Worm (Caenorhabditis elegans) whole organism, L4 larva: ENCODE measurements around the gene F44E2.3.

Source experiments
- D1046.2 ChIP-seq: fragments of 200-800 bp; sonication (Bioruptor generic); IDR thresholded peaks from 2 replicates; pipeline ENCODE4 v1.3.6; 2022; ENCODE audit warnings: missing genetic modification characterization, missing compliant biosample characterization
- F26F4.8 ChIP-seq: fragments of 200-800 bp; sonication (Bioruptor generic); conservative IDR thresholded peaks from 2 replicates; pipeline ENCODE4 v1.3.6; 2022; ENCODE audit warnings: missing genetic modification characterization, missing compliant biosample characterization
- F44E2.7 ChIP-seq: fragments of 200-800 bp; sonication (Bioruptor generic); IDR thresholded peaks from 2 replicates; pipeline ENCODE4 v2.1.2; 2022; ENCODE audit warnings: missing genetic modification characterization, missing compliant biosample characterization
- F49E8.2 ChIP-seq: sonication (generic microtip); optimal IDR thresholded peaks from 2 replicates; lab custom pipeline; 2016; ENCODE audit warnings: missing compliant biosample characterization, mild to moderate bottlenecking, missing genetic modification characterization, borderline replicate concordance
- R02D3.7 ChIP-seq: fragments of 150-350 bp; sonication (generic microtip); optimal IDR thresholded peaks from 3 replicates; lab custom pipeline; 2014; ENCODE audit warnings: missing biosample characterization, missing genetic modification characterization
- ZK337.2 ChIP-seq: fragments of 200-800 bp; sonication (Bioruptor generic); IDR thresholded peaks from 2 replicates; pipeline ENCODE4 v1.3.6; 2022; ENCODE audit warnings: missing genetic modification reagents, missing genetic modification characterization, missing compliant biosample characterization
- ama-1 ChIP-seq: fragments of 150-350 bp; optimal IDR thresholded peaks from 2 replicates; lab custom pipeline; 2014; ENCODE audit warnings: inconsistent platforms, mixed read lengths
- arid-1 ChIP-seq: fragments of 200-800 bp; sonication (Bioruptor generic); conservative IDR thresholded peaks from 2 replicates; pipeline ENCODE4 v1.3.6; 2022; ENCODE audit warnings: missing genetic modification reagents, missing genetic modification characterization, missing compliant biosample characterization
- ceh-82 ChIP-seq: sonication (generic microtip); optimal IDR thresholded peaks from 2 replicates; lab custom pipeline; 2017; ENCODE audit warnings: missing biosample characterization, missing genetic modification characterization
- ces-1 ChIP-seq: fragments of 150-350 bp; sonication (generic microtip); optimal IDR thresholded peaks from 4 replicates; lab custom pipeline; 2014; ENCODE audit warnings: missing biosample characterization, missing genetic modification reagents, missing genetic modification characterization
- ctbp-1 ChIP-seq: fragments of 200-800 bp; sonication (Bioruptor generic); IDR thresholded peaks from 2 replicates; pipeline ENCODE4 v1.3.6; 2022; ENCODE audit warnings: missing genetic modification reagents, missing genetic modification characterization, missing compliant biosample characterization
- daf-12 ChIP-seq: fragments of 150-350 bp; optimal IDR thresholded peaks from 2 replicates; lab custom pipeline; 2014; ENCODE audit warnings: missing biosample characterization, missing genetic modification reagents, missing genetic modification characterization
- daf-19 ChIP-seq: fragments of 200-800 bp; sonication (Bioruptor generic); conservative IDR thresholded peaks from 2 replicates; pipeline ENCODE4 v1.3.6; 2022; ENCODE audit warnings: missing genetic modification characterization, missing compliant biosample characterization
- daf-8 ChIP-seq: fragments of 200-800 bp; sonication (Bioruptor generic); IDR thresholded peaks from 2 replicates; pipeline ENCODE4 v1.3.6; 2022; ENCODE audit warnings: missing genetic modification characterization, missing compliant biosample characterization
- dmd-8 ChIP-seq: fragments of 200-800 bp; sonication (Bioruptor generic); IDR thresholded peaks from 2 replicates; pipeline ENCODE4 v1.3.6; 2022; ENCODE audit warnings: missing genetic modification characterization, missing compliant biosample characterization
- egl-27 ChIP-seq: sonication (generic microtip); optimal IDR thresholded peaks from 3 replicates; lab custom pipeline; 2017; ENCODE audit warnings: missing biosample characterization, missing genetic modification reagents, missing genetic modification characterization
- fkh-10 ChIP-seq: fragments of 150-350 bp; optimal IDR thresholded peaks from 2 replicates; lab custom pipeline; 2014; ENCODE audit warnings: missing biosample characterization, missing genetic modification reagents, missing genetic modification characterization
- fos-1 ChIP-seq: fragments of 150-350 bp; optimal IDR thresholded peaks from 2 replicates; lab custom pipeline; 2014; ENCODE audit warnings: missing biosample characterization, missing genetic modification characterization
- hlh-11 ChIP-seq: fragments of 200-800 bp; sonication (Bioruptor generic); optimal IDR thresholded peaks from 2 replicates; lab custom pipeline; 2018; ENCODE audit warnings: mild to moderate bottlenecking, missing genetic modification characterization, missing compliant biosample characterization
- hlh-30 ChIP-seq: sonication (generic microtip); optimal IDR thresholded peaks from 2 replicates; lab custom pipeline; 2017; ENCODE audit warnings: antibody characterized with exemption, mild to moderate bottlenecking, missing genetic modification characterization, missing compliant biosample characterization; ENCODE audit not compliant: insufficient read depth
- hmg-1.1 ChIP-seq: fragments of 200-800 bp; sonication (Bioruptor generic); IDR thresholded peaks from 2 replicates; pipeline ENCODE4 v1.3.6; 2022; ENCODE audit warnings: missing genetic modification reagents, missing genetic modification characterization, missing compliant biosample characterization
- lim-7 ChIP-seq: fragments of 200-800 bp; sonication (Bioruptor generic); IDR thresholded peaks from 2 replicates; pipeline ENCODE4 v1.3.6; 2022; ENCODE audit warnings: missing genetic modification characterization, missing compliant biosample characterization
- lin-1 ChIP-seq: fragments of 200-800 bp; sonication (Bioruptor generic); IDR thresholded peaks from 2 replicates; pipeline ENCODE4 v1.3.6; 2022; ENCODE audit warnings: missing genetic modification reagents, missing genetic modification characterization, missing compliant biosample characterization
- lin-15B ChIP-seq: fragments of 150-350 bp; sonication (generic microtip); optimal IDR thresholded peaks from 3 replicates; lab custom pipeline; 2014; ENCODE audit warnings: missing biosample characterization, missing genetic modification characterization
- lin-29 ChIP-seq: fragments of 200-800 bp; sonication (Bioruptor generic); IDR thresholded peaks from 2 replicates; pipeline ENCODE4 v1.3.6; 2022; ENCODE audit warnings: missing genetic modification reagents, missing genetic modification characterization, missing compliant biosample characterization
- lin-38 ChIP-seq: fragments of 200-800 bp; sonication (Bioruptor generic); IDR thresholded peaks from 2 replicates; pipeline ENCODE4 v1.3.6; 2022; ENCODE audit warnings: missing genetic modification reagents, missing genetic modification characterization, missing compliant biosample characterization
- lin-39 ChIP-seq: fragments of 150-350 bp; optimal IDR thresholded peaks from 2 replicates; lab custom pipeline; 2014; ENCODE audit warnings: missing biosample characterization, missing genetic modification reagents, missing genetic modification characterization
- lsy-2 ChIP-seq, 2 experiments: fragments of 150-350 bp in 1 of 2; sonication (generic microtip) in 1 of 2; optimal IDR thresholded peaks; 2 replicates each; lab custom pipeline; 2014 to 2017; ENCODE audit warnings: missing biosample characterization in 2 of 2, missing genetic modification characterization in 2 of 2
- madf-5 ChIP-seq, 2 experiments: fragments of 200-800 bp; sonication (Bioruptor generic); IDR thresholded peaks; 2 replicates each; pipeline ENCODE4 v1.3.6; 2022; ENCODE audit warnings: missing compliant biosample characterization in 2 of 2, missing genetic modification characterization in 2 of 2
- madf-9 ChIP-seq: fragments of 200-800 bp; sonication (Bioruptor generic); conservative IDR thresholded peaks from 2 replicates; pipeline ENCODE4 v1.3.6; 2022; ENCODE audit warnings: missing genetic modification reagents, missing genetic modification characterization, missing compliant biosample characterization
- mdl-1 ChIP-seq, 2 experiments: fragments of 150-350 bp in 1 of 2; sonication (generic microtip) in 1 of 2; optimal IDR thresholded peaks; 2 replicates each; lab custom pipeline; 2014 to 2017; ENCODE audit warnings: missing biosample characterization in 2 of 2, missing genetic modification characterization in 2 of 2
- mdt-29 ChIP-seq: fragments of 200-800 bp; sonication (Bioruptor generic); IDR thresholded peaks from 2 replicates; pipeline ENCODE4 v1.3.6; 2022; ENCODE audit warnings: missing genetic modification reagents, missing genetic modification characterization, missing compliant biosample characterization
- mep-1 ChIP-seq: fragments of 150-350 bp; sonication (generic microtip); optimal IDR thresholded peaks from 3 replicates; lab custom pipeline; 2014; ENCODE audit warnings: missing biosample characterization, missing genetic modification characterization
- mes-2 ChIP-seq: sonication (generic microtip); optimal IDR thresholded peaks from 2 replicates; lab custom pipeline; 2016; ENCODE audit warnings: missing genotype, mild to moderate bottlenecking, missing genetic modification characterization, missing compliant biosample characterization; ENCODE audit not compliant: poor library complexity, severe bottlenecking
- mxl-2 ChIP-seq: fragments of 200-800 bp; sonication (Bioruptor generic); conservative IDR thresholded peaks from 2 replicates; pipeline ENCODE4 v1.3.6; 2022; ENCODE audit warnings: missing genetic modification reagents, missing genetic modification characterization, missing compliant biosample characterization
- nhr-28 ChIP-seq: fragments of 150-350 bp; optimal IDR thresholded peaks from 2 replicates; lab custom pipeline; 2014; ENCODE audit warnings: missing biosample characterization, missing genetic modification characterization
- nhr-41 ChIP-seq: fragments of 200-800 bp; sonication (Bioruptor generic); IDR thresholded peaks from 2 replicates; pipeline ENCODE4 v1.3.6; 2022; ENCODE audit warnings: missing genetic modification reagents, missing genetic modification characterization, missing compliant biosample characterization
- nhr-48 ChIP-seq: sonication (generic microtip); optimal IDR thresholded peaks from 2 replicates; lab custom pipeline; 2016; ENCODE audit warnings: mild to moderate bottlenecking, missing genetic modification characterization, missing compliant biosample characterization
- nhr-77 ChIP-seq: fragments of 150-350 bp; optimal IDR thresholded peaks from 2 replicates; lab custom pipeline; 2014; ENCODE audit warnings: missing biosample characterization, missing genetic modification characterization
- php-3 ChIP-seq: fragments of 200-800 bp; sonication (Bioruptor generic); IDR thresholded peaks from 2 replicates; pipeline ENCODE4 v1.3.6; 2022; ENCODE audit warnings: missing genetic modification reagents, missing genetic modification characterization, missing compliant biosample characterization
- rbr-2 ChIP-seq: sonication (generic microtip); optimal IDR thresholded peaks from 2 replicates; lab custom pipeline; 2016; ENCODE audit warnings: missing genotype, missing genetic modification characterization, missing compliant biosample characterization
- sdz-12 ChIP-seq: fragments of 200-800 bp; sonication (Bioruptor generic); optimal IDR thresholded peaks from 2 replicates; lab custom pipeline; 2018; ENCODE audit warnings: mild to moderate bottlenecking, missing genetic modification characterization, missing compliant biosample characterization
- set-16 ChIP-seq: fragments of 200-800 bp; sonication (Bioruptor generic); IDR thresholded peaks from 2 replicates; pipeline ENCODE4 v1.3.6; 2022; ENCODE audit warnings: missing genetic modification reagents, missing genetic modification characterization, missing compliant biosample characterization
- skn-1 ChIP-seq: fragments of 150-350 bp; optimal IDR thresholded peaks from 2 replicates; lab custom pipeline; 2014; ENCODE audit warnings: missing biosample characterization, missing genetic modification characterization
- snpc-1.2 ChIP-seq: fragments of 200-800 bp; sonication (Bioruptor generic); IDR thresholded peaks from 2 replicates; pipeline ENCODE4 v1.3.6; 2022; ENCODE audit warnings: missing genetic modification reagents, missing genetic modification characterization, missing compliant biosample characterization
- spr-3 ChIP-seq: fragments of 200-800 bp; sonication (Bioruptor generic); optimal IDR thresholded peaks from 2 replicates; lab custom pipeline; 2018; ENCODE audit warnings: mild to moderate bottlenecking, missing genetic modification characterization, missing compliant biosample characterization
- tag-97 ChIP-seq: fragments of 200-800 bp; sonication (Bioruptor generic); IDR thresholded peaks from 2 replicates; pipeline ENCODE4 v1.3.6; 2022; ENCODE audit warnings: missing genetic modification characterization, missing compliant biosample characterization
- unc-39 ChIP-seq: sonication (generic microtip); optimal IDR thresholded peaks from 2 replicates; lab custom pipeline; 2017; ENCODE audit warnings: missing biosample characterization, missing genetic modification characterization
- vab-7 ChIP-seq: fragments of 200-800 bp; sonication (Bioruptor generic); IDR thresholded peaks from 2 replicates; pipeline ENCODE4 v1.3.6; 2022; ENCODE audit warnings: missing genetic modification reagents, missing genetic modification characterization, missing compliant biosample characterization
- zfp-2 ChIP-seq: sonication (generic microtip); optimal IDR thresholded peaks from 2 replicates; lab custom pipeline; 2016; ENCODE audit warnings: mild to moderate bottlenecking, missing genetic modification characterization, missing compliant biosample characterization
- zip-11 ChIP-seq: fragments of 200-800 bp; sonication (Bioruptor generic); IDR thresholded peaks from 2 replicates; pipeline ENCODE4 v1.3.6; 2022; ENCODE audit warnings: missing genetic modification characterization, missing compliant biosample characterization

The F44E2.3 gene

DNA sequence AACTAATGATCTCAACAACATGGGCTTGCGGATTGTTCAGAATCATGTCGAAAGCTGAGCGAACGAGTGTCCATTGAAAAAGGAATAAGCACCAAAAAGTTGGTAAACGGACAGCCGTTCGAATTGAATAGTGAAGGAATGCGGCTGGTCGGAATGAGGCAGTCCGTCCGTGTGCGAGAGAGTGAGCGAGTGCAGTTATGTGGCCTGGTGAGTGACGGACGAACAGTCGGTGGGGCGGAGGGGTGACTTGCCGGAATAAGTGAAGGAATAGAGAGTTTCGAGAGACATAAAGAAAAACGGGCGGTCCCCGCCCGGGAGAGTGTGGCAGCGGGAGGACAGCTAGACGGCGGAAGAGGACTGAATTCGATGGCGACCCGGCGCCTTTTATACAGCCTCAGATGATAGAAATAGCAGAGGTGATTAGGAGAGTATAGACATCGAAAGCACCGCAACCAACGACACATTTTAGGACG lies 36.2 kb upstream of the F44E2.3 start (continued):
- TF ChIP-seq arid-1 (GFP tag; lab: Robert Waterston, UW) (no peak), D1046.2 (GFP tag; lab: Robert Waterston, UW) (peak; percentile 78; the same call in 1 of the 2 replicates), fos-1 (tag; lab: Kevin White, UChicago) (no peak), daf-12 (tag; lab: Kevin White, UChicago) (no peak), vab-7 (GFP tag; lab: Robert Waterston, UW) (peak; percentile 64), mes-2 (peak; percentile 48), sdz-12 (GFP tag; lab: Kevin White, UChicago) (no peak), R02D3.7 (tag; lab: Kevin White, UChicago) (no peak), hlh-11 (tag; lab: Kevin White, UChicago) (peak; percentile 96), hmg-1.1 (GFP tag; lab: Robert Waterston, UW) (peak; percentile 82), php-3 (GFP tag; lab: Robert Waterston, UW) (peak; percentile 68), ama-1 (lab: Kevin White, UChicago) (peak; percentile 95), ctbp-1 (GFP tag; lab: Robert Waterston, UW) (peak; percentile 22; the same call in 1 of the 2 replicates), ZK337.2 (no peak), lim-7 (no peak), set-16 (GFP tag; lab: Robert Waterston, UW) (peak; percentile 95), nhr-77 (tag; lab: Kevin White, UChicago) (peak; percentile 67), egl-27 (tag; lab: Kevin White, UChicago) (no peak), lin-39 (tag; lab: Kevin White, UChicago) (no peak), daf-8 (GFP tag; lab: Robert Waterston, UW) (no peak), dmd-8 (GFP tag; lab: Robert Waterston, UW) (peak; percentile 75; the same call in 1 of the 2 replicates), lin-1 (GFP tag; lab: Robert Waterston, UW) (peak; percentile 95), mdl-1 (tag; optimal IDR thresholded peaks at IDR 0.05; lab: Kevin White, UChicago) (peak; percentile 39 to 51), F49E8.2 (tag; lab: Kevin White, UChicago) (no peak), zip-11 (peak; percentile 71; the same call in 1 of the 2 replicates), lin-15B (no peak), madf-5 (GFP tag; IDR thresholded peaks at IDR 0.05; lab: Robert Waterston, UW) (peak in 1 of 2 experiments; percentile 88; a peak in 1 of 4 replicates), lin-38 (GFP tag; lab: Robert Waterston, UW) (peak; percentile 74), unc-39 (tag; lab: Kevin White, UChicago) (no peak), nhr-48 (tag; lab: Kevin White, UChicago) (peak; percentile 80), ces-1 (GFP tag; lab: Kevin White, UChicago) (no peak), snpc-1.2 (GFP tag; lab: Robert Waterston, UW) (peak; percentile 65), zfp-2 (no peak), nhr-41 (peak; percentile 51; the same call in 1 of the 2 replicates), F44E2.7 (GFP tag; lab: Robert Waterston, UW) (0 out of 2 replicates have a peak, but pooled peaks have one; percentile 45), lin-29 (GFP tag; lab: Robert Waterston, UW) (0 out of 2 replicates have a peak, but pooled peaks have one; percentile 51), F26F4.8 (GFP tag; lab: Robert Waterston, UW) (0 out of 2 replicates have a peak, but pooled peaks have one; percentile 36), skn-1 (tag; lab: Kevin White, UChicago) (no peak), fkh-10 (GFP tag; lab: Kevin White, UChicago) (no peak), daf-19 (GFP tag; lab: Robert Waterston, UW) (no peak), rbr-2 (tag; lab: Kevin White, UChicago) (peak; percentile 49), nhr-28 (tag; lab: Kevin White, UChicago) (peak; percentile 81), madf-9 (GFP tag; lab: Robert Waterston, UW) (peak; percentile 79), spr-3 (GFP tag; lab: Kevin White, UChicago) (peak; percentile 4), lsy-2 (tag; optimal IDR thresholded peaks at IDR 0.05; lab: Kevin White, UChicago) (peak; percentile 27 to 64), mep-1 (tag; lab: Kevin White, UChicago) (peak; percentile 83), hlh-30 (tag; lab: Kevin White, UChicago) (peak; percentile 47), mdt-29 (no peak; the same call in 1 of the 2 replicates), mxl-2 (no peak), tag-97 (GFP tag; lab: Robert Waterston, UW) (no peak), ceh-82 (tag; lab: Kevin White, UChicago) (no peak)
